Fruit fly (Drosophila melanogaster) whole organism: ENCODE measurements around the gene Fancl.

Experiments used
- Dll ChIP-seq: fragments of >200 bp; optimal IDR thresholded peaks from 2 replicates; lab custom pipeline; 2017
- EcR ChIP-seq, 2 experiments: fragments of >200 bp; optimal IDR thresholded peaks; 2 replicates each; lab custom pipeline; 2017; ENCODE audit warnings: missing biosample characterization in 2 of 2, missing genetic modification characterization in 2 of 2, missing genetic modification reagents in 2 of 2
- psq ChIP-seq: fragments of >200 bp; optimal IDR thresholded peaks from 2 replicates; lab custom pipeline; 2017

DNA sequence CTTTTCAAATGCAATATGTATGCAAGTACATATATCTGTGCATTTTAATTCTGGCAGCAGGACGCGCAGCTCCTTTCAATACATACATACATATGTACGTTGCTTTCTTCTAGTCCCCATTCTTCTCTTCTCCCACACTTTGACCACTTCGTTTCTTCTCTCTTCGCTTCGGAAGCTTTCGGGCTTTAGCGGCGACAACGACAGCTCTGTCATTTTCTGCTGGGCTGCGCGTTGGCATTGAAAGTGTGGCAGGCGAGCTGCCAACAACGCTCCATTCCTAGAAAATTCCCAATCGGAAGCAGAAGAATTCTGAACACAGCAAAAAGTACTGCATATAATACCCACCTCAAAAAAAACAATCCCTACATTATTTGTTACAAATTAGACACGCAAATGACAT lies 30.4 kb upstream of the Fancl start:
- TF ChIP-seq EcR (GFP tag; optimal IDR thresholded peaks at IDR 0.05; lab: Kevin White, UChicago) (no peak), Dll (lab: Kevin White, UChicago) (no peak), psq (lab: Kevin White, UChicago) (no peak)
